Worm (Caenorhabditis elegans) whole organism, mixed stage, embryonic: ENCODE measurements around the gene cest-1.1.

Source experiments
- bed-3 ChIP-seq: fragments of 200-800 bp; sonication (Bioruptor generic); optimal IDR thresholded peaks from 3 replicates; lab custom pipeline; 2018; ENCODE audit warnings: mild to moderate bottlenecking, missing genetic modification characterization, moderate library complexity, missing compliant biosample characterization
- blmp-1 ChIP-seq: fragments of 150-350 bp; optimal IDR thresholded peaks from 2 replicates; lab custom pipeline; 2014; ENCODE audit warnings: missing biosample characterization, missing genetic modification characterization
- ceh-83 ChIP-seq: fragments of 200-800 bp; sonication (Bioruptor generic); optimal IDR thresholded peaks from 2 replicates; lab custom pipeline; 2018; ENCODE audit warnings: mild to moderate bottlenecking, missing genetic modification characterization, missing compliant biosample characterization
- ces-1 ChIP-seq: fragments of 150-350 bp; optimal IDR thresholded peaks from 2 replicates; lab custom pipeline; 2014; ENCODE audit warnings: missing biosample characterization, missing genetic modification reagents, missing genetic modification characterization
- hlh-1 ChIP-seq: fragments of 150-350 bp; optimal IDR thresholded peaks from 2 replicates; lab custom pipeline; 2014; ENCODE audit warnings: missing biosample characterization, missing genetic modification reagents, missing genetic modification characterization
- lsy-2 ChIP-seq: fragments of 150-350 bp; optimal IDR thresholded peaks from 2 replicates; lab custom pipeline; 2014; ENCODE audit warnings: missing biosample characterization, missing genetic modification characterization
- mls-2 ChIP-seq: sonication (generic microtip); optimal IDR thresholded peaks from 2 replicates; lab custom pipeline; 2016; ENCODE audit warnings: mild to moderate bottlenecking, missing genetic modification characterization, moderate library complexity, missing compliant biosample characterization
- nhr-12 ChIP-seq: fragments of 150-350 bp; optimal IDR thresholded peaks from 2 replicates; lab custom pipeline; 2014; ENCODE audit warnings: missing biosample characterization, missing genetic modification characterization

DNA sequence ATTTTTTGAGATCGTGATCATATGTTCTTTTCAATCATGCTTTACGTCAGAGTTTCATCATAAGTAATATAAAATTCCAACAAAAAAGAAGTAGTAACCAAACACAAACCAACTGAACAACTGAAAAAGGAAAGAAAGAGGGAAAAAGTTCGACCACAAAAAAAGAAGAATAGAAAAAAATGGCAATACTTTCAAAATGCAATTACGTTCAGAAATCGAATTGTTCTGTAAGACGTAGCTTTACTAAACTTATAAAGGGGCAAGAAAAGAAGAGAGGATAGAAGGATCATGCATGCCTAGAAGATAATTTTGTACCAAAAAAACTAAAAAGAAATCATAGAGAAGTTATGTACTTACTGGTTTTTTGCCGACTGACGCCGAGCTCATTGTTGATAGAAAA, 25.8 kb downstream of the cest-1.1 start:
- no peak for TF ChIP-seq ceh-83 (GFP tag; lab: Kevin White, UChicago)
- TF ChIP-seq ces-1 (GFP tag; lab: Kevin White, UChicago) = peak; percentile 83
- no peak for TF ChIP-seq hlh-1
- TF ChIP-seq nhr-12 (tag; lab: Kevin White, UChicago) = no peak
- no peak for TF ChIP-seq bed-3 (GFP tag; lab: Kevin White, UChicago)
- TF ChIP-seq lsy-2 (tag; lab: Kevin White, UChicago) = no peak
- no peak for TF ChIP-seq mls-2 (tag; lab: Kevin White, UChicago)
- no peak for TF ChIP-seq blmp-1 (tag; lab: Kevin White, UChicago)
